Fruit fly (Drosophila melanogaster) whole organism, prepupa: ENCODE results near the gene Cyp6a18.
A peak's percentile ranks its signal among the peaks of the same experiment; 100 is the strongest.

Experiments
- Blimp-1 ChIP-seq: fragments of 200-800 bp; sonication (Bioruptor generic); optimal IDR thresholded peaks from 3 replicates; lab custom pipeline; 2017; ENCODE audit warnings: missing biosample characterization, missing genetic modification characterization, mild to moderate bottlenecking, moderate library complexity, missing genetic modification reagents
- CG10631 ChIP-seq: fragments of 200-800 bp; sonication (Bioruptor generic); optimal IDR thresholded peaks from 2 replicates; lab custom pipeline; 2016; ENCODE audit warnings: missing biosample characterization, missing genetic modification characterization
- CG10669 ChIP-seq: fragments of 200-800 bp; sonication (Bioruptor generic); optimal IDR thresholded peaks from 3 replicates; lab custom pipeline; 2018; ENCODE audit warnings: missing biosample characterization, mild to moderate bottlenecking, missing genetic modification characterization, moderate library complexity
- CG11902 ChIP-seq: fragments of 200-800 bp; sonication (Bioruptor generic); optimal IDR thresholded peaks from 3 replicates; lab custom pipeline; 2016; ENCODE audit warnings: missing biosample characterization, missing genetic modification characterization
- CG1621 ChIP-seq: fragments of 200-800 bp; sonication (Bioruptor generic); optimal IDR thresholded peaks from 3 replicates; lab custom pipeline; 2018; ENCODE audit warnings: missing biosample characterization, mild to moderate bottlenecking, missing genetic modification characterization
- CG16779 ChIP-seq: fragments of 200-800 bp; sonication (Bioruptor generic); optimal IDR thresholded peaks from 3 replicates; lab custom pipeline; 2017; ENCODE audit warnings: missing biosample characterization, mild to moderate bottlenecking, missing genetic modification characterization
- CG32006 ChIP-seq: fragments of 200-800 bp; sonication (Bioruptor generic); optimal IDR thresholded peaks from 3 replicates; lab custom pipeline; 2017; ENCODE audit warnings: missing biosample characterization, mild to moderate bottlenecking, missing genetic modification characterization
- CG34406 ChIP-seq: fragments of 200-800 bp; sonication (Bioruptor generic); optimal IDR thresholded peaks from 3 replicates; lab custom pipeline; 2016; ENCODE audit warnings: missing biosample characterization, missing genetic modification characterization
- CG3919 ChIP-seq: fragments of 200-800 bp; sonication (Bioruptor generic); optimal IDR thresholded peaks from 3 replicates; lab custom pipeline; 2016; ENCODE audit warnings: missing biosample characterization, missing genetic modification characterization
- CG6276 ChIP-seq: fragments of 200-800 bp; sonication (Bioruptor generic); optimal IDR thresholded peaks from 2 replicates; lab custom pipeline; 2017; ENCODE audit warnings: missing biosample characterization, mild to moderate bottlenecking, missing genetic modification characterization
- CG6854 ChIP-seq: fragments of 200-800 bp; sonication (Bioruptor generic); optimal IDR thresholded peaks from 2 replicates; lab custom pipeline; 2017; ENCODE audit warnings: missing biosample characterization, mild to moderate bottlenecking, missing genetic modification characterization
- CG7368 ChIP-seq: fragments of 200-800 bp; sonication (Bioruptor generic); optimal IDR thresholded peaks from 3 replicates; lab custom pipeline; 2016; ENCODE audit warnings: missing biosample characterization, missing genetic modification characterization
- CG8319 ChIP-seq: fragments of 200-800 bp; sonication (Bioruptor generic); optimal IDR thresholded peaks from 3 replicates; lab custom pipeline; 2016; ENCODE audit warnings: missing biosample characterization, missing genetic modification characterization
- Eip75B ChIP-seq: fragments of 200-800 bp; sonication (Bioruptor generic); optimal IDR thresholded peaks from 3 replicates; lab custom pipeline; 2016; ENCODE audit warnings: missing biosample characterization, missing genetic modification characterization
- Eip93F ChIP-seq: fragments of 200-800 bp; sonication (Bioruptor generic); optimal IDR thresholded peaks from 2 replicates; lab custom pipeline; 2016; ENCODE audit warnings: missing biosample characterization, mild to moderate bottlenecking, missing genetic modification characterization
- Ets96B ChIP-seq: fragments of 200-800 bp; optimal IDR thresholded peaks from 2 replicates; lab custom pipeline; 2019; ENCODE audit warnings: missing biosample characterization, mild to moderate bottlenecking, missing genetic modification characterization, moderate library complexity
- Hr38 ChIP-seq: sonication (Bioruptor generic); optimal IDR thresholded peaks from 2 replicates; lab custom pipeline; 2016; ENCODE audit warnings: missing biosample characterization, missing genetic modification characterization
- Hr39 ChIP-seq: fragments of 200-800 bp; sonication (Bioruptor generic); optimal IDR thresholded peaks from 2 replicates; lab custom pipeline; 2016; ENCODE audit warnings: missing biosample characterization, missing genetic modification characterization
- Hr4 ChIP-seq: fragments of 200-800 bp; sonication (Bioruptor generic); optimal IDR thresholded peaks from 3 replicates; lab custom pipeline; 2016; ENCODE audit warnings: missing biosample characterization, missing genetic modification characterization
- OdsH ChIP-seq: fragments of 200-800 bp; sonication (Bioruptor generic); optimal IDR thresholded peaks from 3 replicates; lab custom pipeline; 2016; ENCODE audit warnings: missing biosample characterization, missing genetic modification characterization
- Smox ChIP-seq: fragments of 200-800 bp; sonication (Bioruptor generic); optimal IDR thresholded peaks from 3 replicates; lab custom pipeline; 2016; ENCODE audit warnings: missing biosample characterization, missing genetic modification characterization
- Sox102F ChIP-seq: fragments of 200-800 bp; sonication (Bioruptor generic); optimal IDR thresholded peaks from 2 replicates; lab custom pipeline; 2016; ENCODE audit warnings: missing biosample characterization, mild to moderate bottlenecking, missing genetic modification characterization
- Sox15 ChIP-seq: fragments of 200-800 bp; sonication (Bioruptor generic); optimal IDR thresholded peaks from 3 replicates; lab custom pipeline; 2016; ENCODE audit warnings: missing biosample characterization, missing genetic modification characterization
- achi ChIP-seq: fragments of 200-800 bp; sonication (Bioruptor generic); optimal IDR thresholded peaks from 3 replicates; lab custom pipeline; 2016; ENCODE audit warnings: missing biosample characterization, missing genetic modification characterization
- dac ChIP-seq: fragments of 200-800 bp; sonication (Bioruptor generic); optimal IDR thresholded peaks from 2 replicates; lab custom pipeline; 2017; ENCODE audit warnings: missing biosample characterization, mild to moderate bottlenecking, missing genetic modification characterization
- fd59A ChIP-seq: fragments of 200-800 bp; sonication (Bioruptor generic); optimal IDR thresholded peaks from 2 replicates; lab custom pipeline; 2017; ENCODE audit warnings: missing biosample characterization, mild to moderate bottlenecking, missing genetic modification characterization, missing genetic modification reagents
- fkh ChIP-seq: fragments of 200-800 bp; sonication (Bioruptor generic); optimal IDR thresholded peaks from 3 replicates; lab custom pipeline; 2017; ENCODE audit warnings: missing biosample characterization, mild to moderate bottlenecking, missing genetic modification characterization, moderate library complexity
- lz ChIP-seq: fragments of 200-800 bp; sonication (Bioruptor generic); optimal IDR thresholded peaks from 3 replicates; lab custom pipeline; 2016; ENCODE audit warnings: missing biosample characterization, missing genetic modification characterization
- net ChIP-seq: fragments of 200-800 bp; sonication (Bioruptor generic); optimal IDR thresholded peaks from 3 replicates; lab custom pipeline; 2016; ENCODE audit warnings: missing biosample characterization, missing genetic modification characterization
- svp ChIP-seq: fragments of 200-800 bp; sonication (Bioruptor generic); peaks from one replicate; lab custom pipeline; 2016; ENCODE audit warnings: missing biosample characterization, missing genetic modification characterization
- vri ChIP-seq: fragments of 200-800 bp; sonication (Bioruptor generic); optimal IDR thresholded peaks from 3 replicates; lab custom pipeline; 2016; ENCODE audit warnings: missing biosample characterization, mild to moderate bottlenecking, missing genetic modification characterization

Cyp6a18 gene

DNA sequence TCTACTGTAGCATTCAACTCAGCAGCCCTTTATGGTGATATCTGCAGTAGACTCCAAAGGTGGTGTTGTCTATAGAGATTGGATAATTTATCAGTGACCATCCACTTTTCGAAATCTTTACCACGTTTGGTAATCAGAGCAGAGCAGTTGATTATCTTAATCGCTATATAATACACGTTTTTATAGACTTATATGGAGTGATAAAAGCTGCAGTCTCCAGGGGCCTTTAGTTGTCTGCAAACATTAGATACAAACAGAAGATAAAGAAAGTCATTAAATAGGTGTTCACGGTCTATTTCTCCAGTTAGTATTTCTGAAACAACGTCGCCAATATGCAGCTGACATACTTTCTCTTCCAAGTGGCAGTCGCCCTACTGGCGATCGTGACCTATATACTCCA lies at the start of gene Cyp6a18:
Gene Cyp6a18, plus strand, starts transcription at position 301 of the 400 bp plus-strand sequence.
- no peak for TF ChIP-seq Hr39 (GFP tag; lab: Kevin White, UChicago)
- no peak for TF ChIP-seq fkh
- no peak for TF ChIP-seq OdsH (GFP tag; lab: Kevin White, UChicago)
- TF ChIP-seq Hr4: no peak
- TF ChIP-seq CG34406 (GFP tag; lab: Kevin White, UChicago): no peak
- TF ChIP-seq achi (GFP tag; lab: Kevin White, UChicago): no peak
- no peak for TF ChIP-seq Ets96B (tag; lab: Kevin White, UChicago)
- no peak for TF ChIP-seq fd59A (GFP tag; lab: Kevin White, UChicago)
- no peak for TF ChIP-seq CG1621

dm6 chr3R:27437308-27437707 lies 41.2 kb upstream of the Cyp6a18 start, which contains the start of gene side:
TSS of gene side (minus strand) at chr3R:27437482.
- TF ChIP-seq CG34406 (GFP tag; lab: Kevin White, UChicago): no peak
- TF ChIP-seq CG3919 (GFP tag; lab: Kevin White, UChicago): peak; percentile 26

DNA sequence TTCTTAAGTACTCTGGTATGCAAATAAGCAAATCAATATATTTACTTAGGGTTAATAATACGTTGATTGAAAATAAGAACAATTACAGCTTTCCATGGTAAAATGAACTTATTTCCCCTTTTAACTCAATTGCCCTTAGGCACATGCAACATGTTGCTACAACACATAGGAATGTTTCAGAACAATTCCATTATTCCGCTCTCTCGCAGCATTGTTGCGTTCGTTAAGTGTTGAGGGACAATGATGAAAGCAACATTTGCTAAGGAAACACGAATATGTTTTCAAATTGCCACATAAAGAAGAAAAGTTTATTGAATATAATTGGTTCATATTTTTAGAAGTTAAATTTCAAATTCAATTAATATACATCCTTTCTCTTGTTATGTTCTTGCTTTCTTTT lies 40.1 kb upstream of the Cyp6a18 start:
- no peak for TF ChIP-seq CG1621
- TF ChIP-seq CG11902 (GFP tag; lab: Kevin White, UChicago): no peak
- no peak for TF ChIP-seq CG6276 (GFP tag; lab: Kevin White, UChicago)
- no peak for TF ChIP-seq Smox (GFP tag; lab: Kevin White, UChicago)
- no peak for TF ChIP-seq net
- no peak for TF ChIP-seq CG10669 (GFP tag; lab: Kevin White, UChicago)

dm6 chr3R:27440012-27440411 lies 38.5 kb upstream of the Cyp6a18 start, which contains the start of gene CG43447:
TSS of gene CG43447 (plus strand) at chr3R:27440312.
- TF ChIP-seq Sox15 (GFP tag; lab: Kevin White, UChicago): no peak
- no peak for TF ChIP-seq vri (GFP tag; lab: Kevin White, UChicago)
- no peak for TF ChIP-seq Blimp-1 (GFP tag; lab: Kevin White, UChicago)
- no peak for TF ChIP-seq Eip93F (GFP tag; lab: Kevin White, UChicago)
- TF ChIP-seq CG10631 (GFP tag; lab: Kevin White, UChicago): no peak
- TF ChIP-seq Sox102F (GFP tag; lab: Kevin White, UChicago): no peak
- no peak for TF ChIP-seq CG16779
- TF ChIP-seq Smox (GFP tag; lab: Kevin White, UChicago): no peak
- TF ChIP-seq Eip75B (GFP tag; lab: Kevin White, UChicago): no peak
- no peak for TF ChIP-seq net
- no peak for TF ChIP-seq CG7368 (GFP tag; lab: Kevin White, UChicago)

DNA sequence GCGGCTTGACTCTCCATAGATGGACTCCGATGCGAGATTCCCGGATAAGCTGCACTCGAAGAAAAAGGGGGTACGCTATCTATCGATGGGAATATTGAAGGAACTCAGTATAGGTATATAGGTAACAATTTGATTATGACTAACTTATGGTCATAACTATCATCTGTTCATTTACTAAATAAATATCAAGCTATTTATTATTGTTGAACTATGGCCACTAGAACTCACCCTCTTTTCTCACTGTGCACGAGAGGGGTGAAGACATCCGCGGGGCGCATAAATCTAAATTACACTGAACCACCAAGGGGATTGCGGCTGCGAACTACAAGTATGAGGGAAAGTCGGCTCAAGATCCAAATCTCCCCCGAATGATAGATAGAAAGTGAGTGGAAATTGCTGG lies 37.8 kb upstream of the Cyp6a18 start, which contains the start of gene CG44290:
Gene CG44290, minus strand, starts transcription at position 317 of the 400 bp plus-strand sequence.
- peak; percentile 49 for TF ChIP-seq svp (GFP tag; lab: Kevin White, UChicago)
- no peak for TF ChIP-seq fkh
- TF ChIP-seq Hr38: no peak
- TF ChIP-seq Sox102F (GFP tag; lab: Kevin White, UChicago): no peak

- TF ChIP-seq CG8319 (GFP tag; lab: Kevin White, UChicago) (no peak), Hr38 (no peak), CG6854 (GFP tag; lab: Kevin White, UChicago) (no peak), Smox (GFP tag; lab: Kevin White, UChicago) (no peak), net (no peak), CG7368 (GFP tag; lab: Kevin White, UChicago) (no peak), CG32006 (GFP tag; lab: Kevin White, UChicago) (no peak), lz (GFP tag; lab: Kevin White, UChicago) (no peak), dac (no peak)
Measured at dm6 chr3R:27441219-27441808, 37.2 kb upstream of the Cyp6a18 start.
